Fruit fly (Drosophila melanogaster): Measurements from ENCODE around the gene Acp24A4.

DNA sequence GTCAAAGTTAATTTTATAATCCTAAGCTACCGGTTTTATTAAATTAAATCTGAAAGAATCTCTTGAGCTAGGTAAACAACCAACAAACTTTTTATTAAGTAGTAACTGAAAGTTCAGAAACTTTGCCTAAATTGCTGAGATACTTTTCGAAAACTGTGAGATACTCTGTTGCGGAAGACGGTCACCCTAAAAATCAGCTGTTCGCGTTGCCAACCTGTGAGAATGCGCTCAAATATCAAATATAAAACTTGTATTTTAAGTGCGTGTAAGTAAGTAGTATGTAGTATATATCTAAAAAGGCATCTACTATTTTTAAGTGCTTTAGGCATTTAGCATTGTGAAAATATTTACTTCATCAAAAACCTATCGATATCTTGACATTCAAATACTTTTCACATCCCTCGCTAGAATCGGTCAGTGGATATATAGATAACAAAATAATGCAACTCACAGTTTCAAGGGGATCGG lies 19.3 kb upstream of the Acp24A4 start, which contains the start of the genes CG31955 and CG2818:
- TF ChIP-seq Hnf4 (GFP tag; optimal IDR thresholded peaks at IDR 0.05) (no peak), fru (GFP tag; optimal IDR thresholded peaks at IDR 0.05) (peak; percentile 6), tai (GFP tag; optimal IDR thresholded peaks at IDR 0.05) (no peak), pan (optimal IDR thresholded peaks at IDR 0.05) (no peak)
